Worm (Caenorhabditis elegans) whole organism, L4/young adult: ENCODE results near the gene emc-3.

Experiments used
- W03F9.2 ChIP-seq: fragments of 150-350 bp; optimal IDR thresholded peaks from 2 replicates; lab custom pipeline; 2014; ENCODE audit warnings: missing biosample characterization, missing genetic modification characterization
- dao-5 ChIP-seq: sonication (generic microtip); optimal IDR thresholded peaks from 2 replicates; lab custom pipeline; 2016; ENCODE audit warnings: missing genotype, missing genetic modification characterization, moderate library complexity, missing compliant biosample characterization
- him-1 ChIP-seq: sonication (generic microtip); optimal IDR thresholded peaks from 2 replicates; lab custom pipeline; 2016; ENCODE audit warnings: missing genotype, missing genetic modification reagents, missing genetic modification characterization, missing compliant biosample characterization

ce11 chrIV:13369120-13369842 is 12.4 kb downstream of the emc-3 start, which contains the start of gene agt-1:
- TF ChIP-seq him-1 (tag; lab: Kevin White, UChicago) = no peak
- TF ChIP-seq dao-5 (tag; lab: Kevin White, UChicago) = no peak
- no peak for TF ChIP-seq W03F9.2 (tag; lab: Kevin White, UChicago)
